Worm (Caenorhabditis elegans) whole organism, mixed stage, embryonic: ENCODE results near the gene F44D12.6.

Source experiments
- bed-3 ChIP-seq: fragments of 200-800 bp; sonication (Bioruptor generic); optimal IDR thresholded peaks from 3 replicates; lab custom pipeline; 2018; ENCODE audit warnings: mild to moderate bottlenecking, missing genetic modification characterization, moderate library complexity, missing compliant biosample characterization
- blmp-1 ChIP-seq: fragments of 150-350 bp; optimal IDR thresholded peaks from 2 replicates; lab custom pipeline; 2014; ENCODE audit warnings: missing biosample characterization, missing genetic modification characterization
- ceh-39 ChIP-seq: fragments of 150-350 bp; optimal IDR thresholded peaks from 2 replicates; lab custom pipeline; 2014; ENCODE audit warnings: missing biosample characterization, missing genetic modification characterization
- ceh-43 ChIP-seq: fragments of 200-800 bp; sonication (Bioruptor generic); optimal IDR thresholded peaks from 2 replicates; lab custom pipeline; 2018; ENCODE audit warnings: mild to moderate bottlenecking, missing genetic modification characterization, moderate library complexity, missing compliant biosample characterization
- ceh-83 ChIP-seq: fragments of 200-800 bp; sonication (Bioruptor generic); optimal IDR thresholded peaks from 2 replicates; lab custom pipeline; 2018; ENCODE audit warnings: mild to moderate bottlenecking, missing genetic modification characterization, missing compliant biosample characterization
- ces-1 ChIP-seq: fragments of 150-350 bp; optimal IDR thresholded peaks from 2 replicates; lab custom pipeline; 2014; ENCODE audit warnings: missing biosample characterization, missing genetic modification reagents, missing genetic modification characterization
- cnd-1 ChIP-seq: fragments of 200-800 bp; sonication (Bioruptor generic); optimal IDR thresholded peaks from 2 replicates; lab custom pipeline; 2018; ENCODE audit warnings: mild to moderate bottlenecking, missing genetic modification characterization, missing compliant biosample characterization
- drap-1 ChIP-seq: fragments of 200-800 bp; sonication (Bioruptor generic); optimal IDR thresholded peaks from 3 replicates; lab custom pipeline; 2018; ENCODE audit warnings: mild to moderate bottlenecking, missing genetic modification characterization, missing compliant biosample characterization
- elt-1 ChIP-seq: sonication (generic microtip); optimal IDR thresholded peaks from 2 replicates; lab custom pipeline; 2017; ENCODE audit warnings: missing genetic modification characterization, mild to moderate bottlenecking, missing compliant biosample characterization, antibody characterized with exemption, moderate library complexity, borderline replicate concordance; ENCODE audit not compliant: insufficient read depth
- elt-3 ChIP-seq: fragments of 150-350 bp; optimal IDR thresholded peaks from 2 replicates; lab custom pipeline; 2014; ENCODE audit warnings: missing biosample characterization, missing genetic modification characterization
- flh-1 ChIP-seq: fragments of 200-800 bp; sonication (Bioruptor generic); optimal IDR thresholded peaks from 2 replicates; lab custom pipeline; 2018; ENCODE audit warnings: mild to moderate bottlenecking, missing genetic modification characterization, moderate library complexity, missing compliant biosample characterization
- ham-2 ChIP-seq: fragments of 200-800 bp; sonication (Bioruptor generic); optimal IDR thresholded peaks from 2 replicates; lab custom pipeline; 2018; ENCODE audit warnings: mild to moderate bottlenecking, missing genetic modification characterization, missing compliant biosample characterization
- hlh-1 ChIP-seq: fragments of 150-350 bp; optimal IDR thresholded peaks from 2 replicates; lab custom pipeline; 2014; ENCODE audit warnings: missing biosample characterization, missing genetic modification reagents, missing genetic modification characterization
- lin-32 ChIP-seq: fragments of 200-800 bp; sonication (Bioruptor generic); optimal IDR thresholded peaks from 2 replicates; lab custom pipeline; 2018; ENCODE audit warnings: mild to moderate bottlenecking, missing genetic modification characterization, missing compliant biosample characterization
- lsy-2 ChIP-seq: fragments of 150-350 bp; optimal IDR thresholded peaks from 2 replicates; lab custom pipeline; 2014; ENCODE audit warnings: missing biosample characterization, missing genetic modification characterization
- mab-5 ChIP-seq: fragments of 150-350 bp; optimal IDR thresholded peaks from 2 replicates; lab custom pipeline; 2014; ENCODE audit warnings: missing biosample characterization, missing genetic modification characterization
- mep-1 ChIP-seq: fragments of 150-350 bp; optimal IDR thresholded peaks from 2 replicates; lab custom pipeline; 2017; ENCODE audit warnings: missing biosample characterization, missing genetic modification reagents, missing genetic modification characterization, inconsistent platforms
- nhr-12 ChIP-seq: fragments of 150-350 bp; optimal IDR thresholded peaks from 2 replicates; lab custom pipeline; 2014; ENCODE audit warnings: missing biosample characterization, missing genetic modification characterization
- nhr-2 ChIP-seq: fragments of 150-350 bp; optimal IDR thresholded peaks from 2 replicates; lab custom pipeline; 2014; ENCODE audit warnings: missing biosample characterization, missing genetic modification characterization
- nhr-237 ChIP-seq: fragments of 150-350 bp; optimal IDR thresholded peaks from 2 replicates; lab custom pipeline; 2014; ENCODE audit warnings: missing biosample characterization, missing genetic modification characterization
- nhr-28 ChIP-seq: fragments of 150-350 bp; optimal IDR thresholded peaks from 2 replicates; lab custom pipeline; 2014; ENCODE audit warnings: missing biosample characterization, missing genetic modification characterization
- nhr-76 ChIP-seq: sonication (generic microtip); optimal IDR thresholded peaks from 2 replicates; lab custom pipeline; 2017; ENCODE audit warnings: missing biosample characterization, missing genetic modification characterization
- pha-4 ChIP-seq: fragments of 150-350 bp; optimal IDR thresholded peaks from 2 replicates; lab custom pipeline; 2018; ENCODE audit warnings: missing biosample characterization, missing genetic modification reagents, missing genetic modification characterization
- snpc-4 ChIP-seq: fragments of 150-350 bp; optimal IDR thresholded peaks from 2 replicates; lab custom pipeline; 2014; ENCODE audit warnings: missing biosample characterization, missing genetic modification characterization
- sptf-1 ChIP-seq: sonication (generic microtip); optimal IDR thresholded peaks from 2 replicates; lab custom pipeline; 2017; ENCODE audit warnings: mild to moderate bottlenecking, missing genetic modification characterization, moderate library complexity, missing compliant biosample characterization
- tbx-8 ChIP-seq: fragments of 200-800 bp; sonication (Bioruptor generic); optimal IDR thresholded peaks from 2 replicates; lab custom pipeline; 2018; ENCODE audit warnings: mild to moderate bottlenecking, missing genetic modification characterization, moderate library complexity, missing compliant biosample characterization
- unc-120 ChIP-seq: sonication (generic microtip); optimal IDR thresholded peaks from 2 replicates; lab custom pipeline; 2017; ENCODE audit warnings: missing genetic modification characterization, missing compliant biosample characterization; ENCODE audit not compliant: poor library complexity, severe bottlenecking
- unc-39 ChIP-seq: fragments of 150-350 bp; optimal IDR thresholded peaks from 2 replicates; lab custom pipeline; 2014; ENCODE audit warnings: missing biosample characterization, missing genetic modification characterization
- unc-62 ChIP-seq: fragments of 150-350 bp; optimal IDR thresholded peaks from 2 replicates; lab custom pipeline; 2014; ENCODE audit warnings: missing biosample characterization, missing genetic modification reagents, missing genetic modification characterization
- zip-8 ChIP-seq: fragments of 150-350 bp; optimal IDR thresholded peaks from 2 replicates; lab custom pipeline; 2014; ENCODE audit warnings: missing biosample characterization, missing genetic modification characterization

The F44D12.6 gene

DNA sequence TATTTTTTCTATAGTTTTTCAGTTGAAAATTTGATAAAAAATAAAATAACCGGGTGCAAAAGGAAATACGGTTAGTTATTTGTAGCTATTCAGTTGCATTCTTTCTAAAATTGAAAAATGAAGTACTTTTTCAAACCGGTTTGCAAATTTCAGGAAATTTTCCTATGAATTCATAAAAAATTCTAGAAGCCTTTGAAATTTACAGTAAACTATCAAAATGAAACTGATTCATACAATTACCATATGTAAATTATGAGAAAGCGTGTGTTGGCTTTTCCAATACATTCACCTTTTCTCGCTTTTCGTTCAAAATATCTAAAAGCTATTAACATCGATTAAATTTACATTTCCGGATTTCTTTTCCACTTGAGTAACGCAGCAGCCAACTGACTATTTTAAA, 16.2 kb upstream of the F44D12.6 start, which contains the start of gene ent-7:
ent-7 (plus strand) TSS at position 301 of the 400 bp plus-strand sequence.
- no peak for TF ChIP-seq mab-5 (tag; lab: Kevin White, UChicago)
- TF ChIP-seq ceh-43 = no peak
- no peak for TF ChIP-seq nhr-28 (tag; lab: Kevin White, UChicago)
- TF ChIP-seq bed-3 (GFP tag; lab: Kevin White, UChicago) = no peak
- no peak for TF ChIP-seq elt-1 (tag; lab: Kevin White, UChicago)
- no peak for TF ChIP-seq lsy-2 (tag; lab: Kevin White, UChicago)
- no peak for TF ChIP-seq unc-120 (tag; lab: Kevin White, UChicago)
- TF ChIP-seq, all 35 proteins: peak for 0

DNA sequence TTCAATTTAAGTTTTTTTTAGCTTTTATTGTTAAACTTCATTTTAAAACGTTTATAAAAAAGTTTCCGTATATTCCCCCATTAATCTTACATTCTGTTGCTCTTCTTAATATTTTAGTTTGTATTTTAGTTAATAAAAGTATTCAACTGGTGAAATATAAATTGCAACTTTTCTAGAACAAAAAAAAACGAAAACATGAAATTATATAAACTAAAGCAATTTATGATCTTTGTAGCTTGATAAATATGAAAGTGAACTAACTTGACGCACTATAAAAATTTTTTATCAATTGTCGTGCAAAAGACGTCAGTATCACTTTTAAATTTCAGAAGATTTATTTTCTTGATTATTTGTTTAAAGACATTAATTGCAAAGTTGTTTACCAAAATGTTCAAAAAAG, 15.5 kb upstream of the F44D12.6 start, which contains the start of gene F44D12.2:
F44D12.2 (minus strand) TSS at position 101 of the 400 bp plus-strand sequence.
- TF ChIP-seq lsy-2 (tag; lab: Kevin White, UChicago) (no peak), ces-1 (GFP tag; lab: Kevin White, UChicago) (no peak), cnd-1 (tag; lab: Kevin White, UChicago) (no peak), unc-39 (tag; lab: Kevin White, UChicago) (no peak), blmp-1 (tag; lab: Kevin White, UChicago) (no peak), tbx-8 (GFP tag; lab: Kevin White, UChicago) (no peak), ceh-43 (no peak), pha-4 (tag; lab: Kevin White, UChicago) (no peak), lin-32 (GFP tag; lab: Kevin White, UChicago) (no peak), nhr-76 (tag; lab: Kevin White, UChicago) (no peak), nhr-2 (no peak), unc-62 (GFP tag; lab: Kevin White, UChicago) (no peak), nhr-237 (tag; lab: Kevin White, UChicago) (no peak), hlh-1 (tag; lab: Kevin White, UChicago) (no peak), sptf-1 (tag; lab: Kevin White, UChicago) (no peak), ceh-39 (no peak), ceh-83 (no peak), zip-8 (tag; lab: Kevin White, UChicago) (no peak), snpc-4 (no peak)

DNA sequence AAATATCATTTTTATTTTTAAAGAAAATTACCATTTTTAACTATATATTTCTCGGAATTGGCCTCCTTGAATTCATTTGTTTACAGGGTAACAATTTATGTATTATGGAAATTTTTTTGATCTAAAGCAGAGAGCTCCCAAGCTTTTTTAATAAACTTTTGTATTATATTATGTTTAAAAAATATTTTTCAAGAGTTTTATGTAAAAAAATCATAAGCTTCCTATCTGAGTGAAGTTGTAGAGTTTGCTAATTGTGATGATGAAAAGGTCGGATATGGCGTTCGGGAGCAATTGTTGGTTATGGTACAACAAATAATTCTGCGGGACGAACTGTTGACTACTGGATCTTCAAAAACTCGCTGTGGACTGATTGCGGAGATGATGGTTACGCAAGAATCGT, 11.9 kb upstream of the F44D12.6 start, which contains the start of gene F44D12.19:
F44D12.19 (plus strand) TSS at position 301 of the 400 bp plus-strand sequence.
- TF ChIP-seq sptf-1 (tag; lab: Kevin White, UChicago) = no peak
- TF ChIP-seq mab-5 (tag; lab: Kevin White, UChicago) = no peak
- TF ChIP-seq bed-3 (GFP tag; lab: Kevin White, UChicago) = no peak
- TF ChIP-seq ceh-83 = no peak
- no peak for TF ChIP-seq unc-39 (tag; lab: Kevin White, UChicago)
- TF ChIP-seq flh-1 (GFP tag; lab: Kevin White, UChicago) = no peak
- TF ChIP-seq blmp-1 (tag; lab: Kevin White, UChicago) = no peak
- no peak for TF ChIP-seq drap-1
- TF ChIP-seq tbx-8 (GFP tag; lab: Kevin White, UChicago) = no peak
- no peak for TF ChIP-seq elt-3 (tag; lab: Kevin White, UChicago)
- no peak for TF ChIP-seq unc-120 (tag; lab: Kevin White, UChicago)
- TF ChIP-seq nhr-237 (tag; lab: Kevin White, UChicago) = no peak
- TF ChIP-seq snpc-4 = no peak
- no peak for TF ChIP-seq pha-4 (tag; lab: Kevin White, UChicago)
- TF ChIP-seq nhr-12 (tag; lab: Kevin White, UChicago) = no peak
- no peak for TF ChIP-seq mep-1
- no peak for TF ChIP-seq ham-2 (GFP tag; lab: Kevin White, UChicago)
- TF ChIP-seq nhr-76 (tag; lab: Kevin White, UChicago) = no peak

DNA sequence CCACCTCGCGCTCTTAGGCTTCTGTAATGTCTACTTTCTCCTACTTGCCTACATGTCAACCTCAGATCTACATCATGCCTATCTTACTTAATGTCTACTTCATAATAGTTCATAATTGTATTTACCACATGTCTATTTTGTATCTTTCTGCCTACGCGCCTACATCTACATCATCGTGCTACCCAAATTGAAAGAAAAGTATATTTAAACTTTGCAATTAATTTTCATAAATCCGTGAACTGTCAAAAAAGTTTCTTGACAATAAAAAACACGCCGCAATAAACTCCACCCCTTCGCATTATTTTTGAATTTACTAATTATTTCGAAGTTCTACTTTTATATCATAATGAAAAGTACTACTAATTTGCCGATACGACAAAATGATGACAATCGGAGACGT, 10.2 kb upstream of the F44D12.6 start, which contains the start of gene F44D12.8:
F44D12.8 (plus strand) TSS at position 301 of the 400 bp plus-strand sequence.
- TF ChIP-seq tbx-8 (GFP tag; lab: Kevin White, UChicago) (no peak), nhr-2 (no peak), nhr-76 (tag; lab: Kevin White, UChicago) (no peak), nhr-28 (tag; lab: Kevin White, UChicago) (no peak), mep-1 (no peak), flh-1 (GFP tag; lab: Kevin White, UChicago) (no peak), ceh-83 (no peak), cnd-1 (tag; lab: Kevin White, UChicago) (no peak), unc-62 (GFP tag; lab: Kevin White, UChicago) (no peak), ham-2 (GFP tag; lab: Kevin White, UChicago) (no peak)

DNA sequence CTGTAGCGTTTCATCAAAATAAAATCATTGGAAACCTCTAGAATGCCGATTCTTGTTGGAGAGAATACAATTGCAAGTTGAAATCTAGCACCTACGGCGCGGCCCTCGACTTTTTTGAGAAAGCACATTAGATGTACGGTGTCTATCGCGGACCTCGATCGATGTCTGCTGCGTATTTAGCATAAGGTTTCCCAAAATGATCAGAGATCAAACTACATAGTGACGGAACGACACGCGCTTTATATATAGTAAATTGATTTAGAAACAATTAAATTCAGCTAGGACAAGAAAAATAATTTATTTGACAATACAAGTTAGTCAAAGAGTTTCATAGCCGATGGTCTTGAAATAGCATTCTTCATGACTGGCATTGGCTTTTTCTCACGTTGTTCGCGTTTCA, 7.0 kb upstream of the F44D12.6 start:
- TF ChIP-seq flh-1 (GFP tag; lab: Kevin White, UChicago) (no peak), nhr-12 (tag; lab: Kevin White, UChicago) (no peak)
